Worm (Caenorhabditis elegans) whole organism, L1 larva: ENCODE data around the gene C08E3.14.

ENCODE experiments used
- C16A3.4 ChIP-seq: fragments of 150-350 bp; optimal IDR thresholded peaks from 2 replicates; lab custom pipeline; 2014; ENCODE audit warnings: missing biosample characterization, missing genetic modification characterization
- C34B4.2 ChIP-seq: sonication (generic microtip); optimal IDR thresholded peaks from 2 replicates; lab custom pipeline; 2017; ENCODE audit warnings: mild to moderate bottlenecking, missing genetic modification characterization, missing compliant biosample characterization
- F16B12.6 ChIP-seq: fragments of 150-350 bp; optimal IDR thresholded peaks from 2 replicates; lab custom pipeline; 2014; ENCODE audit warnings: missing biosample characterization, missing genetic modification characterization
- alr-1 ChIP-seq: fragments of 200-800 bp; sonication (Bioruptor generic); optimal IDR thresholded peaks from 2 replicates; lab custom pipeline; 2018; ENCODE audit warnings: borderline replicate concordance, mild to moderate bottlenecking, missing genetic modification characterization, missing compliant biosample characterization
- aly-2 ChIP-seq: fragments of 150-350 bp; optimal IDR thresholded peaks from 2 replicates; lab custom pipeline; 2014; ENCODE audit warnings: missing biosample characterization, missing genetic modification characterization
- blmp-1 ChIP-seq: fragments of 150-350 bp; optimal IDR thresholded peaks from 2 replicates; lab custom pipeline; 2014; ENCODE audit warnings: missing biosample characterization, missing genetic modification characterization
- ceh-90 ChIP-seq: sonication (generic microtip); optimal IDR thresholded peaks from 2 replicates; lab custom pipeline; 2016; ENCODE audit warnings: missing genetic modification characterization, missing compliant biosample characterization
- dpl-1 ChIP-seq, 3 experiments: fragments of 150-350 bp in 2 of 3; sonication (generic microtip) in 1 of 3; optimal IDR thresholded peaks; 2 replicates each; lab custom pipeline; 2014 to 2017; ENCODE audit warnings: missing biosample characterization in 3 of 3, missing genetic modification characterization in 3 of 3, missing genetic modification reagents in 3 of 3
- dsc-1 ChIP-seq: sonication (generic microtip); optimal IDR thresholded peaks from 2 replicates; lab custom pipeline; 2016; ENCODE audit warnings: mild to moderate bottlenecking, missing genetic modification characterization, missing compliant biosample characterization
- egl-13 ChIP-seq: sonication (generic microtip); optimal IDR thresholded peaks from 2 replicates; lab custom pipeline; 2016; ENCODE audit warnings: missing genotype, missing genetic modification reagents, missing genetic modification characterization, missing compliant biosample characterization
- egl-27 ChIP-seq, 2 experiments: fragments of 150-350 bp in 1 of 2; sonication (generic microtip); optimal IDR thresholded peaks; 3 replicates each; lab custom pipeline; 2017 to 2018; ENCODE audit warnings: missing biosample characterization in 2 of 2, missing genetic modification characterization in 2 of 2, missing genetic modification reagents in 2 of 2
- elt-2 ChIP-seq: sonication (generic microtip); optimal IDR thresholded peaks from 2 replicates; lab custom pipeline; 2016; ENCODE audit warnings: missing genetic modification characterization, mild to moderate bottlenecking, inconsistent platforms, missing compliant biosample characterization, missing genetic modification reagents
- elt-3 ChIP-seq, 6 experiments: fragments of 150-350 bp in 1 of 6; sonication (generic microtip); optimal IDR thresholded peaks; 2 replicates each; lab custom pipeline; 2017 to 2018; ENCODE audit warnings: missing biosample characterization in 6 of 6, missing genetic modification characterization in 6 of 6, inconsistent platforms in 1 of 6
- fkh-4 ChIP-seq: sonication (generic microtip); optimal IDR thresholded peaks from 2 replicates; lab custom pipeline; 2016; ENCODE audit warnings: missing compliant biosample characterization, missing genetic modification characterization, borderline replicate concordance
- fkh-8 ChIP-seq: sonication (generic microtip); optimal IDR thresholded peaks from 2 replicates; lab custom pipeline; 2016; ENCODE audit warnings: mild to moderate bottlenecking, missing genetic modification characterization, missing compliant biosample characterization
- grh-1 ChIP-seq: fragments of 200-800 bp; sonication (Bioruptor generic); IDR thresholded peaks from 2 replicates; pipeline ENCODE4 v1.3.6; 2022; ENCODE audit warnings: missing genetic modification reagents, missing genetic modification characterization, missing compliant biosample characterization
- hlh-17 ChIP-seq: fragments of 200-800 bp; sonication (Bioruptor generic); optimal IDR thresholded peaks from 2 replicates; lab custom pipeline; 2018; ENCODE audit warnings: missing genetic modification characterization, mild to moderate bottlenecking, missing compliant biosample characterization, moderate library complexity, borderline replicate concordance
- jun-1 ChIP-seq: fragments of 150-350 bp; optimal IDR thresholded peaks from 2 replicates; lab custom pipeline; 2014; ENCODE audit warnings: missing biosample characterization, missing genetic modification reagents, missing genetic modification characterization
- lin-13 ChIP-seq: fragments of 150-350 bp; optimal IDR thresholded peaks from 2 replicates; lab custom pipeline; 2014; ENCODE audit warnings: missing biosample characterization, missing genetic modification reagents, missing genetic modification characterization
- lin-39 ChIP-seq: fragments of 150-350 bp; optimal IDR thresholded peaks from 2 replicates; lab custom pipeline; 2014; ENCODE audit warnings: missing biosample characterization, missing genetic modification reagents, missing genetic modification characterization
- lir-3 ChIP-seq: sonication (generic microtip); optimal IDR thresholded peaks from 2 replicates; lab custom pipeline; 2016; ENCODE audit warnings: mild to moderate bottlenecking, missing genetic modification characterization, moderate library complexity, missing compliant biosample characterization; ENCODE audit not compliant: poor library complexity
- lsy-2 ChIP-seq, 2 experiments: fragments of 150-350 bp; optimal IDR thresholded peaks; 2 replicates each; lab custom pipeline; 2014; ENCODE audit warnings: missing biosample characterization in 2 of 2, missing genetic modification characterization in 2 of 2
- mdl-1 ChIP-seq, 2 experiments: fragments of 150-350 bp; optimal IDR thresholded peaks; 2 replicates each; lab custom pipeline; 2014 to 2017; ENCODE audit warnings: missing biosample characterization in 2 of 2, missing genetic modification characterization in 2 of 2, inconsistent platforms in 1 of 2
- mep-1 ChIP-seq: fragments of 150-350 bp; optimal IDR thresholded peaks from 2 replicates; lab custom pipeline; 2014; ENCODE audit warnings: missing biosample characterization, missing genetic modification characterization
- nhr-12 ChIP-seq: sonication (generic microtip); optimal IDR thresholded peaks from 2 replicates; lab custom pipeline; 2017; ENCODE audit warnings: missing biosample characterization, missing genetic modification characterization
- nhr-47 ChIP-seq: sonication (generic microtip); optimal IDR thresholded peaks from 2 replicates; lab custom pipeline; 2016; ENCODE audit warnings: mild to moderate bottlenecking, missing genetic modification characterization, moderate library complexity, missing compliant biosample characterization
- nhr-71 ChIP-seq: sonication (generic microtip); optimal IDR thresholded peaks from 2 replicates; lab custom pipeline; 2016; ENCODE audit warnings: mild to moderate bottlenecking, missing genetic modification characterization, moderate library complexity, missing compliant biosample characterization
- nhr-76 ChIP-seq: sonication (generic microtip); optimal IDR thresholded peaks from 2 replicates; lab custom pipeline; 2017; ENCODE audit warnings: missing biosample characterization, missing genetic modification characterization
- nhr-77 ChIP-seq: fragments of 150-350 bp; optimal IDR thresholded peaks from 2 replicates; lab custom pipeline; 2014; ENCODE audit warnings: missing biosample characterization, missing genetic modification characterization
- nhr-84 ChIP-seq: sonication (generic microtip); optimal IDR thresholded peaks from 2 replicates; lab custom pipeline; 2017; ENCODE audit warnings: missing biosample characterization, missing genetic modification characterization
- pag-3 ChIP-seq: sonication (generic microtip); optimal IDR thresholded peaks from 2 replicates; lab custom pipeline; 2017; ENCODE audit warnings: missing genetic modification characterization, mild to moderate bottlenecking, missing compliant biosample characterization, antibody characterized with exemption, borderline replicate concordance; ENCODE audit not compliant: insufficient read depth
- rnt-1 ChIP-seq: sonication (generic microtip); optimal IDR thresholded peaks from 2 replicates; lab custom pipeline; 2016; ENCODE audit warnings: mild to moderate bottlenecking, missing genetic modification characterization, moderate library complexity, missing compliant biosample characterization
- snpc-4 ChIP-seq: fragments of 150-350 bp; optimal IDR thresholded peaks from 2 replicates; lab custom pipeline; 2014; ENCODE audit warnings: missing biosample characterization, missing genetic modification characterization
- snu-23 ChIP-seq: sonication (generic microtip); optimal IDR thresholded peaks from 2 replicates; lab custom pipeline; 2016; ENCODE audit warnings: missing genetic modification characterization, missing compliant biosample characterization
- sox-4 ChIP-seq: sonication (generic microtip); optimal IDR thresholded peaks from 2 replicates; lab custom pipeline; 2016; ENCODE audit warnings: missing genetic modification characterization, missing compliant biosample characterization
- sptf-1 ChIP-seq: fragments of 150-350 bp; optimal IDR thresholded peaks from 2 replicates; lab custom pipeline; 2014; ENCODE audit warnings: missing biosample characterization, missing genetic modification characterization
- sup-37 ChIP-seq: fragments of 200-800 bp; sonication (Bioruptor generic); optimal IDR thresholded peaks from 2 replicates; lab custom pipeline; 2018; ENCODE audit warnings: mild to moderate bottlenecking, missing genetic modification characterization, missing compliant biosample characterization
- unc-130 ChIP-seq: fragments of 150-350 bp; optimal IDR thresholded peaks from 2 replicates; lab custom pipeline; 2017; ENCODE audit warnings: missing biosample characterization, missing genetic modification characterization, inconsistent platforms
- unc-30 ChIP-seq: sonication (generic microtip); optimal IDR thresholded peaks from 2 replicates; lab custom pipeline; 2017; ENCODE audit warnings: missing biosample characterization, missing genetic modification characterization
- unc-62 ChIP-seq: fragments of 150-350 bp; optimal IDR thresholded peaks from 2 replicates; lab custom pipeline; 2014; ENCODE audit warnings: missing biosample characterization, missing genetic modification reagents, missing genetic modification characterization
- unc-86 ChIP-seq: sonication (generic microtip); optimal IDR thresholded peaks from 2 replicates; lab custom pipeline; 2016; ENCODE audit warnings: missing genetic modification characterization, missing compliant biosample characterization
- zip-4 ChIP-seq: fragments of 200-800 bp; sonication (Bioruptor generic); optimal IDR thresholded peaks from 2 replicates; lab custom pipeline; 2018; ENCODE audit warnings: mild to moderate bottlenecking, missing genetic modification characterization, moderate library complexity, missing compliant biosample characterization

Gene C08E3.14

ce11 chrII:1610630-1611029 lies 15.1 kb upstream of the C08E3.14 start, which contains the start of gene fbxa-163:
Gene fbxa-163, minus strand, starts transcription at chrII:1610730.
- TF ChIP-seq lin-13 (GFP tag; lab: Kevin White, UChicago) = no peak
- no peak for TF ChIP-seq ceh-90
- no peak for TF ChIP-seq unc-86
- no peak for TF ChIP-seq alr-1 (tag; lab: Kevin White, UChicago)
- no peak for TF ChIP-seq lsy-2 (tag; optimal IDR thresholded peaks at IDR 0.05; lab: Kevin White, UChicago)
- no peak for TF ChIP-seq dsc-1 (tag; lab: Kevin White, UChicago)
- no peak for TF ChIP-seq sup-37 (GFP tag; lab: Kevin White, UChicago)
- TF ChIP-seq hlh-17 = no peak
- TF ChIP-seq jun-1 = no peak

DNA sequence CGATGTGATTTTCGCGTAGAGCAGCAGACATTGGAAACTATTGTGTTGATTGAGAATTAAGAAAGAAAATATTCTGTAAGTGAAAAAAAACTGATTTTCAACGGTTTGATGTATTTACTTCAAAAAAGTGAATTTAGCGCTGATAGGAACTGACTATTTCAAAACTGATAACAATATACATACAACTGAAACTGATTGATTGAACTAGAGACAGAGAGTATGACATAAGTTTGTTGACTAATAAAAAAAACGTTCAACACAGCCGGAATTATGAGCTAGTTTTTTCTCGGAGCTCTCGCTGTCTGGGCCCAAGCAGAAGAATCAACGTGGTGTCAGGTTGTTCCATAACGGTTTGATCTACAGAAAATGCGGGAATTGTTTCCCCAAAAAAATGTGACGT lies 11.8 kb upstream of the C08E3.14 start, which contains the start of gene fbxa-164:
Gene fbxa-164, minus strand, starts transcription at position 101 of the 400 bp plus-strand sequence.
- TF ChIP-seq nhr-47 (tag; lab: Kevin White, UChicago) (no peak), C16A3.4 (no peak), nhr-84 (no peak), fkh-4 (tag; lab: Kevin White, UChicago) (no peak), C34B4.2 (tag; lab: Kevin White, UChicago) (no peak)

- no peak for TF ChIP-seq fkh-4 (tag; lab: Kevin White, UChicago)
- no peak for TF ChIP-seq sptf-1
- no peak for TF ChIP-seq zip-4
- no peak for TF ChIP-seq grh-1 (GFP tag; lab: Robert Waterston, UW)
- TF ChIP-seq alr-1 (tag; lab: Kevin White, UChicago) = no peak
- TF ChIP-seq dsc-1 (tag; lab: Kevin White, UChicago) = no peak
- no peak for TF ChIP-seq nhr-77
- TF ChIP-seq sox-4 (tag; lab: Kevin White, UChicago) = no peak
These were observed 9.4 kb upstream of the C08E3.14 start, which contains the start of gene fbxa-165 for ce11 chrII:1616382-1616781. Gene fbxa-165, minus strand, starts transcription at chrII:1616482.

- TF ChIP-seq unc-30 (no peak), mep-1 (no peak)
These were observed 6.8 kb upstream of the C08E3.14 start, which contains the start of gene fbxa-166 for ce11 chrII:1618948-1619347. Gene fbxa-166, minus strand, starts transcription at chrII:1619048.

- no peak for TF ChIP-seq aly-2
- no peak for TF ChIP-seq dpl-1 (GFP tag; optimal IDR thresholded peaks at IDR 0.05; lab: Kevin White, UChicago)
- TF ChIP-seq egl-13 (tag; lab: Kevin White, UChicago) = no peak
- no peak for TF ChIP-seq hlh-17
- TF ChIP-seq blmp-1 (tag; lab: Kevin White, UChicago) = no peak
- no peak for TF ChIP-seq sptf-1
- no peak for TF ChIP-seq F16B12.6
- TF ChIP-seq nhr-71 (tag; lab: Kevin White, UChicago) = no peak
- TF ChIP-seq unc-62 (GFP tag; lab: Kevin White, UChicago) = no peak
These were observed 4.6 kb upstream of the C08E3.14 start, which contains the start of gene fbxa-158 for ce11 chrII:1621180-1621579. Gene fbxa-158, minus strand, starts transcription at chrII:1621280.

DNA sequence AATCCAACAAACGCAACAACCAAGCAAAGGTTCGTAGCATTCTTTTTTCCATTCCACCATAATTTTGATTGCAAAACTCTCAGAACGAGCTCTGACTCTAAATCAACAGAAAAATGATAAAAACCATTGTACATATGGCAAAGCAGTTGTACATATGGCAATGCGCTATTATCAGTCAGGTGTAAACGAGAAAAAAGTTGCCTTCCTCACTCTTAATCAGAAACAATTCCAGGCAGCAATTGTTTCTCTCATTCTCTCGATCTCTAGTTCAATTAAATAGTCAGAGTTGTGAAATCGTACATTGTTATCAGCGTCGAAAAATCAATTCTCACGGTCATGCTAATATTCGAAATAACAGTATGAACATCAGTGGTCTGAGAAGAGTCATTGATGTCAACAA lies 4.0 kb upstream of the C08E3.14 start:
- no peak for TF ChIP-seq unc-62 (GFP tag; lab: Kevin White, UChicago)
- TF ChIP-seq dsc-1 (tag; lab: Kevin White, UChicago) = no peak
- no peak for TF ChIP-seq nhr-76 (tag; lab: Kevin White, UChicago)
- TF ChIP-seq egl-27 (tag; optimal IDR thresholded peaks at IDR 0.05; lab: Kevin White, UChicago) = no peak
- no peak for TF ChIP-seq elt-3 (tag; optimal IDR thresholded peaks at IDR 0.05; lab: Kevin White, UChicago)
- no peak for TF ChIP-seq lsy-2 (tag; optimal IDR thresholded peaks at IDR 0.05; lab: Kevin White, UChicago)
- no peak for TF ChIP-seq rnt-1 (tag; lab: Kevin White, UChicago)
- no peak for TF ChIP-seq mdl-1 (tag; optimal IDR thresholded peaks at IDR 0.05; lab: Kevin White, UChicago)
- TF ChIP-seq nhr-47 (tag; lab: Kevin White, UChicago) = no peak
- TF ChIP-seq snpc-4 (tag; lab: Kevin White, UChicago) = no peak
- no peak for TF ChIP-seq zip-4
- TF ChIP-seq elt-2 (tag; lab: Kevin White, UChicago) = peak; percentile 90
- TF ChIP-seq jun-1 = peak; percentile 44
- no peak for TF ChIP-seq unc-130 (tag; lab: Kevin White, UChicago)
- TF ChIP-seq lir-3 = no peak
- TF ChIP-seq blmp-1 (tag; lab: Kevin White, UChicago) = no peak
- no peak for TF ChIP-seq snu-23 (GFP tag; lab: Kevin White, UChicago)
- no peak for TF ChIP-seq lin-39
- no peak for TF ChIP-seq pag-3 (tag; lab: Kevin White, UChicago)
- no peak for TF ChIP-seq nhr-12 (tag; lab: Kevin White, UChicago)
- TF ChIP-seq fkh-8 = no peak
